Worm (Caenorhabditis elegans) whole organism, L1 larva: ENCODE results near the gene cam-1.

ENCODE experiments used
- C04F5.9 ChIP-seq: sonication (generic microtip); optimal IDR thresholded peaks from 2 replicates; lab custom pipeline; 2016; ENCODE audit warnings: missing genetic modification characterization, missing compliant biosample characterization
- F16B12.6 ChIP-seq: fragments of 150-350 bp; optimal IDR thresholded peaks from 2 replicates; lab custom pipeline; 2014; ENCODE audit warnings: missing biosample characterization, missing genetic modification characterization
- Y116A8C.19 ChIP-seq: sonication (generic microtip); optimal IDR thresholded peaks from 2 replicates; lab custom pipeline; 2016; ENCODE audit warnings: missing compliant biosample characterization, missing genetic modification characterization, borderline replicate concordance
- ceh-82 ChIP-seq, 3 experiments: fragments of 150-350 bp in 1 of 3; sonication (generic microtip) in 2 of 3; optimal IDR thresholded peaks; 2 replicates each; lab custom pipeline; 2014 to 2017; ENCODE audit warnings: missing biosample characterization in 3 of 3, missing genetic modification characterization in 3 of 3
- ces-1 ChIP-seq: fragments of 150-350 bp; optimal IDR thresholded peaks from 2 replicates; lab custom pipeline; 2014; ENCODE audit warnings: missing biosample characterization, missing genetic modification reagents, missing genetic modification characterization
- dsc-1 ChIP-seq: sonication (generic microtip); optimal IDR thresholded peaks from 2 replicates; lab custom pipeline; 2016; ENCODE audit warnings: mild to moderate bottlenecking, missing genetic modification characterization, missing compliant biosample characterization
- efl-1 ChIP-seq, 4 experiments: fragments of 150-350 bp; optimal IDR thresholded peaks in 3 of 4; peaks in 1 of 4; 1 replicate in 1 of 4; 2 replicates in 3 of 4; lab custom pipeline; 2014; ENCODE audit warnings: missing biosample characterization in 2 of 4, missing genetic modification characterization in 2 of 4, missing genetic modification reagents in 2 of 4
- egl-13 ChIP-seq: sonication (generic microtip); optimal IDR thresholded peaks from 2 replicates; lab custom pipeline; 2016; ENCODE audit warnings: missing genotype, missing genetic modification reagents, missing genetic modification characterization, missing compliant biosample characterization
- elt-2 ChIP-seq: sonication (generic microtip); optimal IDR thresholded peaks from 2 replicates; lab custom pipeline; 2016; ENCODE audit warnings: missing genetic modification characterization, mild to moderate bottlenecking, inconsistent platforms, missing compliant biosample characterization, missing genetic modification reagents
- ets-5 ChIP-seq: fragments of 200-800 bp; sonication (Bioruptor generic); IDR thresholded peaks from 2 replicates; pipeline ENCODE4 v1.3.6; 2022; ENCODE audit warnings: missing genetic modification characterization, missing compliant biosample characterization
- fkh-4 ChIP-seq: sonication (generic microtip); optimal IDR thresholded peaks from 2 replicates; lab custom pipeline; 2016; ENCODE audit warnings: missing compliant biosample characterization, missing genetic modification characterization, borderline replicate concordance
- hpl-2 ChIP-seq: fragments of 150-350 bp; optimal IDR thresholded peaks from 2 replicates; lab custom pipeline; 2014; ENCODE audit warnings: missing biosample characterization, missing genetic modification reagents, missing genetic modification characterization
- irx-1 ChIP-seq: sonication (generic microtip); optimal IDR thresholded peaks from 2 replicates; lab custom pipeline; 2016; ENCODE audit warnings: missing genetic modification characterization, missing compliant biosample characterization
- isw-1 ChIP-seq: fragments of 200-800 bp; sonication (Bioruptor generic); IDR thresholded peaks from 2 replicates; pipeline ENCODE4 v1.3.6; 2022; ENCODE audit warnings: missing genetic modification characterization, missing compliant biosample characterization
- jun-1 ChIP-seq: fragments of 150-350 bp; optimal IDR thresholded peaks from 2 replicates; lab custom pipeline; 2014; ENCODE audit warnings: missing biosample characterization, missing genetic modification reagents, missing genetic modification characterization
- lin-13 ChIP-seq: fragments of 150-350 bp; optimal IDR thresholded peaks from 2 replicates; lab custom pipeline; 2014; ENCODE audit warnings: missing biosample characterization, missing genetic modification reagents, missing genetic modification characterization
- lin-14 ChIP-seq: fragments of 200-800 bp; sonication (Bioruptor generic); optimal IDR thresholded peaks from 2 replicates; lab custom pipeline; 2018; ENCODE audit warnings: mild to moderate bottlenecking, missing genetic modification characterization, moderate library complexity, missing compliant biosample characterization
- lir-3 ChIP-seq: sonication (generic microtip); optimal IDR thresholded peaks from 2 replicates; lab custom pipeline; 2016; ENCODE audit warnings: mild to moderate bottlenecking, missing genetic modification characterization, moderate library complexity, missing compliant biosample characterization; ENCODE audit not compliant: poor library complexity
- lsy-2 ChIP-seq, 2 experiments: fragments of 150-350 bp; optimal IDR thresholded peaks; 2 replicates each; lab custom pipeline; 2014; ENCODE audit warnings: missing biosample characterization in 2 of 2, missing genetic modification characterization in 2 of 2
- mab-9 ChIP-seq: fragments of 200-800 bp; sonication (Bioruptor generic); IDR thresholded peaks from 2 replicates; pipeline ENCODE4 v1.3.6; 2022; ENCODE audit warnings: missing genetic modification reagents, missing genetic modification characterization, missing compliant biosample characterization
- nhr-19 ChIP-seq: fragments of 200-800 bp; sonication (Bioruptor generic); conservative IDR thresholded peaks from 2 replicates; pipeline ENCODE4 v1.3.6; 2022; ENCODE audit warnings: missing genetic modification characterization, missing compliant biosample characterization
- nhr-20 ChIP-seq: sonication (generic microtip); optimal IDR thresholded peaks from 2 replicates; lab custom pipeline; 2016; ENCODE audit warnings: mild to moderate bottlenecking, missing genetic modification characterization, missing compliant biosample characterization
- nhr-237 ChIP-seq: fragments of 150-350 bp; optimal IDR thresholded peaks from 2 replicates; lab custom pipeline; 2014; ENCODE audit warnings: missing biosample characterization, missing genetic modification characterization
- nhr-71 ChIP-seq: sonication (generic microtip); optimal IDR thresholded peaks from 2 replicates; lab custom pipeline; 2016; ENCODE audit warnings: mild to moderate bottlenecking, missing genetic modification characterization, moderate library complexity, missing compliant biosample characterization
- nhr-90 ChIP-seq: sonication (generic microtip); optimal IDR thresholded peaks from 2 replicates; lab custom pipeline; 2016; ENCODE audit warnings: mild to moderate bottlenecking, missing genetic modification characterization, missing compliant biosample characterization; ENCODE audit not compliant: poor library complexity
- pag-3 ChIP-seq: sonication (generic microtip); optimal IDR thresholded peaks from 2 replicates; lab custom pipeline; 2017; ENCODE audit warnings: missing genetic modification characterization, mild to moderate bottlenecking, missing compliant biosample characterization, antibody characterized with exemption, borderline replicate concordance; ENCODE audit not compliant: insufficient read depth
- pax-3 ChIP-seq: fragments of 200-800 bp; sonication (Bioruptor generic); optimal IDR thresholded peaks from 2 replicates; lab custom pipeline; 2018; ENCODE audit warnings: mild to moderate bottlenecking, missing genetic modification characterization, moderate library complexity, missing compliant biosample characterization
- pqm-1 ChIP-seq: sonication (generic microtip); optimal IDR thresholded peaks from 3 replicates; lab custom pipeline; 2017; ENCODE audit warnings: missing biosample characterization, missing genetic modification characterization
- rnt-1 ChIP-seq: sonication (generic microtip); optimal IDR thresholded peaks from 2 replicates; lab custom pipeline; 2016; ENCODE audit warnings: mild to moderate bottlenecking, missing genetic modification characterization, moderate library complexity, missing compliant biosample characterization
- skn-1 ChIP-seq: fragments of 150-350 bp; optimal IDR thresholded peaks from 2 replicates; lab custom pipeline; 2014; ENCODE audit warnings: missing biosample characterization, missing genetic modification characterization
- snpc-4 ChIP-seq: fragments of 150-350 bp; optimal IDR thresholded peaks from 2 replicates; lab custom pipeline; 2014; ENCODE audit warnings: missing biosample characterization, missing genetic modification characterization
- snu-23 ChIP-seq: sonication (generic microtip); optimal IDR thresholded peaks from 2 replicates; lab custom pipeline; 2016; ENCODE audit warnings: missing genetic modification characterization, missing compliant biosample characterization
- sox-4 ChIP-seq: sonication (generic microtip); optimal IDR thresholded peaks from 2 replicates; lab custom pipeline; 2016; ENCODE audit warnings: missing genetic modification characterization, missing compliant biosample characterization
- sup-37 ChIP-seq: fragments of 200-800 bp; sonication (Bioruptor generic); optimal IDR thresholded peaks from 2 replicates; lab custom pipeline; 2018; ENCODE audit warnings: mild to moderate bottlenecking, missing genetic modification characterization, missing compliant biosample characterization
- unc-130 ChIP-seq: fragments of 150-350 bp; optimal IDR thresholded peaks from 2 replicates; lab custom pipeline; 2017; ENCODE audit warnings: missing biosample characterization, missing genetic modification characterization, inconsistent platforms
- xbp-1 ChIP-seq: sonication (generic microtip); optimal IDR thresholded peaks from 2 replicates; lab custom pipeline; 2016; ENCODE audit warnings: missing genetic modification characterization, missing compliant biosample characterization
- ztf-11 ChIP-seq, 2 experiments: sonication (generic microtip); optimal IDR thresholded peaks; 2 replicates each; lab custom pipeline; 2016 to 2017; ENCODE audit warnings: missing genetic modification characterization in 2 of 2, missing biosample characterization in 1 of 2, missing compliant biosample characterization in 1 of 2

Gene cam-1

ce11 chrII:9306835-9307234, 3.3 kb downstream of the cam-1 start (continued):
- no peak for TF ChIP-seq pag-3 (tag; lab: Kevin White, UChicago)
- no peak for TF ChIP-seq pax-3 (tag; lab: Kevin White, UChicago)
- TF ChIP-seq egl-13 (tag; lab: Kevin White, UChicago): no peak
- TF ChIP-seq ces-1 (GFP tag; lab: Kevin White, UChicago): no peak

ce11 chrII:9305575-9305974, 4.5 kb downstream of the cam-1 start:
- TF ChIP-seq lin-14 (GFP tag; lab: Kevin White, UChicago) (peak; percentile 61), unc-130 (tag; lab: Kevin White, UChicago) (no peak), snpc-4 (tag; lab: Kevin White, UChicago) (peak; percentile 5), efl-1 (optimal IDR thresholded peaks at IDR 0.05; lab: Kevin White, UChicago) (no peak), efl-1 (GFP tag; optimal IDR thresholded peaks at IDR 0.05 in 1 of 2; lab: Kevin White, UChicago) (peak in 1 of 2 experiments; percentile 84), jun-1 (tag; lab: Kevin White, UChicago) (no peak), irx-1 (tag; lab: Kevin White, UChicago) (no peak)

- TF ChIP-seq snu-23 (GFP tag; lab: Kevin White, UChicago) (no peak), Y116A8C.19 (tag; lab: Kevin White, UChicago) (no peak), isw-1 (GFP tag; lab: Robert Waterston, UW) (no peak)
Measured at ce11 chrII:9304849-9305248, 5.3 kb downstream of the cam-1 start.

- no peak for TF ChIP-seq sox-4
- TF ChIP-seq hpl-2 (GFP tag; lab: Kevin White, UChicago): no peak
- no peak for TF ChIP-seq nhr-19
- TF ChIP-seq ztf-11 (tag; optimal IDR thresholded peaks at IDR 0.05; lab: Kevin White, UChicago): no peak
- no peak for TF ChIP-seq isw-1 (GFP tag; lab: Robert Waterston, UW)
- TF ChIP-seq ceh-82 (tag; optimal IDR thresholded peaks at IDR 0.05; lab: Kevin White, UChicago): peak in 1 of 3 experiments; percentile 15
- TF ChIP-seq lin-13 (GFP tag; lab: Kevin White, UChicago): no peak
- peak; percentile 24 for TF ChIP-seq lin-14 (GFP tag; lab: Kevin White, UChicago)
- TF ChIP-seq rnt-1 (tag; lab: Kevin White, UChicago): no peak
- TF ChIP-seq xbp-1: no peak
- TF ChIP-seq sup-37 (GFP tag; lab: Kevin White, UChicago): no peak
- TF ChIP-seq unc-130 (tag; lab: Kevin White, UChicago): no peak
- peak; percentile 1 for TF ChIP-seq skn-1 (tag; lab: Kevin White, UChicago)
- TF ChIP-seq ces-1 (GFP tag; lab: Kevin White, UChicago): no peak
Measured at ce11 chrII:9303545-9303944, 6.6 kb downstream of the cam-1 start.

- TF ChIP-seq lin-14 (GFP tag; lab: Kevin White, UChicago) (peak; percentile 27), nhr-90 (tag; lab: Kevin White, UChicago) (peak; percentile 13), lsy-2 (tag; optimal IDR thresholded peaks at IDR 0.05; lab: Kevin White, UChicago) (no peak), elt-2 (tag; lab: Kevin White, UChicago) (peak; percentile 83), nhr-20 (peak; percentile 12), efl-1 (optimal IDR thresholded peaks at IDR 0.05; lab: Kevin White, UChicago) (no peak), efl-1 (GFP tag; optimal IDR thresholded peaks at IDR 0.05 in 1 of 2; lab: Kevin White, UChicago) (no peak), pqm-1 (tag; lab: Kevin White, UChicago) (peak; percentile 3)
- TF ChIP-seq, all 84 proteins: peak for 5
Measured at ce11 chrII:9301065-9301464, 9.0 kb downstream of the cam-1 start.

- TF ChIP-seq nhr-71 (peak; percentile 38), lir-3 (tag; lab: Kevin White, UChicago) (no peak), dsc-1 (tag; lab: Kevin White, UChicago) (peak; percentile 5), fkh-4 (tag; lab: Kevin White, UChicago) (no peak), rnt-1 (tag; lab: Kevin White, UChicago) (peak; percentile 69), lsy-2 (tag; optimal IDR thresholded peaks at IDR 0.05; lab: Kevin White, UChicago) (peak in 1 of 2 experiments; percentile 23), nhr-237 (no peak), ets-5 (GFP tag; lab: Robert Waterston, UW) (no peak), lin-14 (GFP tag; lab: Kevin White, UChicago) (peak; percentile 52), snu-23 (GFP tag; lab: Kevin White, UChicago) (peak; percentile 3), F16B12.6 (no peak), mab-9 (GFP tag; lab: Robert Waterston, UW) (0 out of 2 replicates have a peak, but pooled peaks have one; percentile 46), C04F5.9 (tag; lab: Kevin White, UChicago) (no peak), xbp-1 (no peak)
- TF ChIP-seq, all 84 proteins: peak for 7
Measured at ce11 chrII:9299679-9300078, 10.4 kb downstream of the cam-1 start.
